Worm (Caenorhabditis elegans) whole organism, L4/young adult: ENCODE data around the gene pigs-1.

ENCODE experiments used
- W03F9.2 ChIP-seq: fragments of 150-350 bp; optimal IDR thresholded peaks from 2 replicates; lab custom pipeline; 2014; ENCODE audit warnings: missing biosample characterization, missing genetic modification characterization
- dao-5 ChIP-seq: sonication (generic microtip); optimal IDR thresholded peaks from 2 replicates; lab custom pipeline; 2016; ENCODE audit warnings: missing genotype, missing genetic modification characterization, moderate library complexity, missing compliant biosample characterization
- him-1 ChIP-seq: sonication (generic microtip); optimal IDR thresholded peaks from 2 replicates; lab custom pipeline; 2016; ENCODE audit warnings: missing genotype, missing genetic modification reagents, missing genetic modification characterization, missing compliant biosample characterization

pigs-1 gene

ce11 chrIV:10148938-10149337 lies at the start of gene pigs-1:
Gene pigs-1, minus strand, starts transcription at chrIV:10149038.
- TF ChIP-seq him-1 (tag; lab: Kevin White, UChicago): no peak
- no peak for TF ChIP-seq dao-5
- no peak for TF ChIP-seq W03F9.2

ce11 chrIV:10197317-10197867 lies 48.6 kb upstream of the pigs-1 start, which contains the start of gene gon-4:
Gene gon-4, plus strand, starts transcription at chrIV:10197817.
- TF ChIP-seq dao-5: no peak
- TF ChIP-seq W03F9.2: peak; percentile 50
- TF ChIP-seq him-1 (tag; lab: Kevin White, UChicago): no peak

ce11 chrIV:10194345-10194744 lies 45.5 kb upstream of the pigs-1 start, which contains the start of gene ptrg-1:
Gene ptrg-1, minus strand, starts transcription at chrIV:10194445.
- TF ChIP-seq him-1 (tag; lab: Kevin White, UChicago): no peak
- TF ChIP-seq W03F9.2: no peak
- TF ChIP-seq dao-5: no peak

ce11 chrIV:10191498-10191897 lies 42.7 kb upstream of the pigs-1 start:
- TF ChIP-seq W03F9.2 (no peak), dao-5 (no peak), him-1 (tag; lab: Kevin White, UChicago) (no peak)

ce11 chrIV:10190586-10190985 lies 41.7 kb upstream of the pigs-1 start:
- TF ChIP-seq W03F9.2 (no peak), dao-5 (no peak), him-1 (tag; lab: Kevin White, UChicago) (no peak)

ce11 chrIV:10188505-10188904 lies 39.7 kb upstream of the pigs-1 start:
- TF ChIP-seq him-1 (tag; lab: Kevin White, UChicago): no peak
- no peak for TF ChIP-seq dao-5
- TF ChIP-seq W03F9.2: no peak

- TF ChIP-seq dao-5 (no peak), W03F9.2 (no peak), him-1 (tag; lab: Kevin White, UChicago) (no peak)
These were observed 31.4 kb upstream of the pigs-1 start, which contains the start of gene gta-1 for ce11 chrIV:10180133-10180749. Gene gta-1, plus strand, starts transcription at chrIV:10180660.

- TF ChIP-seq W03F9.2: no peak
- TF ChIP-seq dao-5: no peak
These were observed 28.9 kb upstream of the pigs-1 start, which contains the start of gene mspn-1 for ce11 chrIV:10177779-10178178. Gene mspn-1, plus strand, starts transcription at chrIV:10177968.

- peak; percentile 74 for TF ChIP-seq W03F9.2
- TF ChIP-seq him-1 (tag; lab: Kevin White, UChicago): peak; percentile 8
- TF ChIP-seq dao-5: no peak
These were observed 27.5 kb upstream of the pigs-1 start, which contains the start of gene rack-1 for ce11 chrIV:10176252-10176730. Gene rack-1, plus strand, starts transcription at chrIV:10176680.

- TF ChIP-seq dao-5 (no peak), W03F9.2 (no peak), him-1 (tag; lab: Kevin White, UChicago) (no peak)
These were observed 26.3 kb upstream of the pigs-1 start for ce11 chrIV:10174932-10175732.

- no peak for TF ChIP-seq him-1 (tag; lab: Kevin White, UChicago)
These were observed 25.5 kb upstream of the pigs-1 start, which contains the start of gene pxf-1 for ce11 chrIV:10174328-10174727. Gene pxf-1, minus strand, starts transcription at chrIV:10174341.

- TF ChIP-seq him-1 (tag; lab: Kevin White, UChicago): no peak
- TF ChIP-seq dao-5: no peak
- no peak for TF ChIP-seq W03F9.2
These were observed 22.0 kb upstream of the pigs-1 start for ce11 chrIV:10170808-10171207.

ce11 chrIV:10164086-10164485 lies 15.2 kb upstream of the pigs-1 start:
- TF ChIP-seq W03F9.2 (no peak), dao-5 (no peak), him-1 (tag; lab: Kevin White, UChicago) (no peak)

ce11 chrIV:10161706-10162105 lies 12.9 kb upstream of the pigs-1 start, which contains the start of gene pps-1:
Gene pps-1, plus strand, starts transcription at chrIV:10162006.
- TF ChIP-seq W03F9.2 (no peak), dao-5 (no peak), him-1 (tag; lab: Kevin White, UChicago) (no peak)
